Worm (Caenorhabditis elegans) whole organism, early embryonic: ENCODE data around the gene F09G2.2.

Source experiments
- B0310.2 ChIP-seq: sonication (generic microtip); optimal IDR thresholded peaks from 2 replicates; lab custom pipeline; 2016; ENCODE audit warnings: mild to moderate bottlenecking, missing genetic modification characterization, missing compliant biosample characterization
- aly-1 ChIP-seq: sonication (generic microtip); optimal IDR thresholded peaks from 2 replicates; lab custom pipeline; 2016; ENCODE audit warnings: missing genetic modification characterization, missing compliant biosample characterization
- ceh-13 ChIP-seq: fragments of 200-800 bp; sonication (Bioruptor generic); optimal IDR thresholded peaks from 2 replicates; lab custom pipeline; 2018; ENCODE audit warnings: mild to moderate bottlenecking, missing genetic modification characterization, missing compliant biosample characterization
- flt-1 ChIP-seq: fragments of 200-800 bp; sonication (Bioruptor generic); IDR thresholded peaks from 2 replicates; pipeline ENCODE4 v1.3.6; 2022; ENCODE audit warnings: missing genetic modification characterization, missing compliant biosample characterization
- hmg-4 ChIP-seq: fragments of 200-800 bp; sonication (Bioruptor generic); optimal IDR thresholded peaks from 2 replicates; lab custom pipeline; 2018; ENCODE audit warnings: mild to moderate bottlenecking, missing genetic modification characterization, missing compliant biosample characterization
- pes-1 ChIP-seq: fragments of 200-800 bp; sonication (Bioruptor generic); IDR thresholded peaks from 2 replicates; pipeline ENCODE4 v1.3.6; 2022; ENCODE audit warnings: missing genetic modification reagents, missing genetic modification characterization, missing compliant biosample characterization
- sea-1 ChIP-seq: fragments of 200-800 bp; sonication (Bioruptor generic); conservative IDR thresholded peaks from 2 replicates; pipeline ENCODE4 v1.3.6; 2022; ENCODE audit warnings: missing genetic modification characterization, missing compliant biosample characterization

DNA sequence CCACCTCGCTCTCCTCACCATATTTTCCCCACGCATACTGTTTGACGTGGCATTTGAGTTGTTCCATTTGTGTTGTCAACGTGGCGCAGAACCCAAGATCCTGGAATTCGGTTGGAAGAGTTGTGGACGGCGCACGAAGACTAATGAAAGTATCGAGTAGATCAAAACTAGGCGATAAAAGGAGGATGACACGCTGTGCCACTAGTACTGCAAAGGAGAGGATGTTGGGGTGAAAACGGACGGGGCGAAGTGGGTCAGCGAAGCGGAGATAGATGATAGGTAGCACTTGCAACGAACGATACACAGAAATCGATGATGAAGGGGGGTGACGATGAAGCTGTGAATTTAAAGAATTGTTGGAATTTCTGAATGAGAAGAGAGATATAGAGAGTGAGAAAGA, 50.2 kb downstream of the F09G2.2 start, which contains the start of gene C05C8.7:
- TF ChIP-seq pes-1 (GFP tag; lab: Robert Waterston, UW) (no peak), ceh-13 (GFP tag; lab: Kevin White, UChicago) (no peak), B0310.2 (tag; lab: Kevin White, UChicago) (no peak), aly-1 (tag; lab: Kevin White, UChicago) (no peak), sea-1 (no peak), hmg-4 (GFP tag; lab: Kevin White, UChicago) (no peak), flt-1 (GFP tag; lab: Robert Waterston, UW) (no peak)
